Fruit fly (Drosophila melanogaster) Kc167 (cell line): Measurements from ENCODE around the gene out.

Experiments used
- insv ChIP-seq: fragments of >200 bp; optimal IDR thresholded peaks from 3 replicates; lab custom pipeline; 2018; ENCODE audit warnings: missing external identifiers
- psq ChIP-seq: fragments of >200 bp; optimal IDR thresholded peaks from 2 replicates; lab custom pipeline; 2017; ENCODE audit warnings: missing external identifiers

DNA sequence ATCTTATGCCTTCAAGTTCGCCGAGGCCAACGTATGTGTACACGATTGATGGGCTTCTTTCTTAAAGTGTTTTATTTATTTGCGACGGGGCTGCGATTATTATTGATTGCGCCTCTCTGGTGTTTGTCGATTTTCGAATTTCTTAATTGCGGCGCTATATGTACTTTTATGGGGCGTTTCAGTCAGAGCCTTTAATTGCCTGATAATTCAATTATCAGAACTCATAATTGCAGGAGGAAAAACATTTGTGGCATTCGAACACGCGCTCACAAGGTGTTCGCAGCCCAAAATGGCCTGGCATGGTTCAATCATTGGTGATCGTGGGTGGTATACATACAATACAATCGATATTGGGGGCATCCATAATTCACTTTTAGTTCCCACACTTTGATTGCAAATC lies 35.7 kb downstream of the out start:
- TF ChIP-seq insv (lab: Kevin White, UChicago), result no peak
- no peak for TF ChIP-seq psq (lab: Kevin White, UChicago)
